Worm (Caenorhabditis elegans) whole organism, L4 larva: ENCODE measurements around the gene ZK892.6.
A peak's percentile ranks its signal among the peaks of the same experiment; 100 is the strongest.

Source experiments
- F10B5.3 ChIP-seq: sonication (generic microtip); optimal IDR thresholded peaks from 2 replicates; lab custom pipeline; 2016; ENCODE audit warnings: mild to moderate bottlenecking, missing genetic modification characterization, missing compliant biosample characterization
- F44E2.7 ChIP-seq: fragments of 200-800 bp; sonication (Bioruptor generic); IDR thresholded peaks from 2 replicates; pipeline ENCODE4 v2.1.2; 2022; ENCODE audit warnings: missing genetic modification characterization, missing compliant biosample characterization
- Y48G9A.11 ChIP-seq: fragments of 200-800 bp; sonication (Bioruptor generic); IDR thresholded peaks from 2 replicates; pipeline ENCODE4 v1.3.6; 2022; ENCODE audit warnings: missing genetic modification reagents, missing genetic modification characterization, missing compliant biosample characterization
- Y75B8A.6 ChIP-seq: fragments of 200-800 bp; sonication (Bioruptor generic); IDR thresholded peaks from 2 replicates; pipeline ENCODE4 v1.3.6; 2022; ENCODE audit warnings: missing genetic modification reagents, missing genetic modification characterization, missing compliant biosample characterization
- aha-1 ChIP-seq: fragments of 150-350 bp; peaks from one replicate; lab custom pipeline; 2014; ENCODE audit warnings: missing biosample characterization, missing genetic modification characterization
- aly-2 ChIP-seq: sonication (generic microtip); optimal IDR thresholded peaks from 2 replicates; lab custom pipeline; 2018; ENCODE audit warnings: missing biosample characterization, missing genetic modification characterization
- arid-1 ChIP-seq: fragments of 200-800 bp; sonication (Bioruptor generic); conservative IDR thresholded peaks from 2 replicates; pipeline ENCODE4 v1.3.6; 2022; ENCODE audit warnings: missing genetic modification reagents, missing genetic modification characterization, missing compliant biosample characterization
- ceh-20 ChIP-seq: fragments of 200-800 bp; sonication (Bioruptor generic); IDR thresholded peaks from 2 replicates; pipeline ENCODE4 v1.3.6; 2022; ENCODE audit warnings: missing genetic modification reagents, missing genetic modification characterization, missing compliant biosample characterization
- ceh-28 ChIP-seq: fragments of 150-350 bp; optimal IDR thresholded peaks from 2 replicates; lab custom pipeline; 2014; ENCODE audit warnings: missing biosample characterization, missing genetic modification reagents, missing genetic modification characterization
- daf-12 ChIP-seq: fragments of 150-350 bp; optimal IDR thresholded peaks from 2 replicates; lab custom pipeline; 2014; ENCODE audit warnings: missing biosample characterization, missing genetic modification reagents, missing genetic modification characterization
- dmd-6 ChIP-seq: fragments of 200-800 bp; sonication (Bioruptor generic); IDR thresholded peaks from 2 replicates; pipeline ENCODE4 v1.3.6; 2022; ENCODE audit warnings: missing genetic modification reagents, missing genetic modification characterization, missing compliant biosample characterization
- dmd-8 ChIP-seq: fragments of 200-800 bp; sonication (Bioruptor generic); IDR thresholded peaks from 2 replicates; pipeline ENCODE4 v1.3.6; 2022; ENCODE audit warnings: missing genetic modification characterization, missing compliant biosample characterization
- dmd-9 ChIP-seq: fragments of 200-800 bp; sonication (Bioruptor generic); IDR thresholded peaks from 2 replicates; pipeline ENCODE4 v1.3.6; 2022; ENCODE audit warnings: missing genetic modification reagents, missing genetic modification characterization, missing compliant biosample characterization
- duxl-1 ChIP-seq: sonication (generic microtip); optimal IDR thresholded peaks from 2 replicates; lab custom pipeline; 2016; ENCODE audit warnings: mild to moderate bottlenecking, missing genetic modification characterization, moderate library complexity, missing compliant biosample characterization; ENCODE audit not compliant: poor library complexity
- dve-1 ChIP-seq: sonication (generic microtip); optimal IDR thresholded peaks from 2 replicates; lab custom pipeline; 2017; ENCODE audit warnings: antibody characterized with exemption, mild to moderate bottlenecking, missing genetic modification characterization, missing compliant biosample characterization; ENCODE audit not compliant: insufficient read depth
- egl-43 ChIP-seq: fragments of 200-800 bp; sonication (Bioruptor generic); IDR thresholded peaks from 2 replicates; pipeline ENCODE4 v1.3.6; 2022; ENCODE audit warnings: missing genetic modification reagents, missing genetic modification characterization, missing compliant biosample characterization
- gei-8 ChIP-seq: fragments of 200-800 bp; sonication (Bioruptor generic); optimal IDR thresholded peaks from 2 replicates; lab custom pipeline; 2018; ENCODE audit warnings: mild to moderate bottlenecking, missing genetic modification characterization, missing compliant biosample characterization
- hlh-11 ChIP-seq: fragments of 200-800 bp; sonication (Bioruptor generic); optimal IDR thresholded peaks from 2 replicates; lab custom pipeline; 2018; ENCODE audit warnings: mild to moderate bottlenecking, missing genetic modification characterization, missing compliant biosample characterization
- lin-13 ChIP-seq: fragments of 150-350 bp; optimal IDR thresholded peaks from 2 replicates; lab custom pipeline; 2014; ENCODE audit warnings: missing biosample characterization, missing genetic modification reagents, missing genetic modification characterization
- lin-38 ChIP-seq: fragments of 200-800 bp; sonication (Bioruptor generic); IDR thresholded peaks from 2 replicates; pipeline ENCODE4 v1.3.6; 2022; ENCODE audit warnings: missing genetic modification reagents, missing genetic modification characterization, missing compliant biosample characterization
- lsy-2 ChIP-seq, 2 experiments: fragments of 150-350 bp in 1 of 2; sonication (generic microtip) in 1 of 2; optimal IDR thresholded peaks; 2 replicates each; lab custom pipeline; 2014 to 2017; ENCODE audit warnings: missing biosample characterization in 2 of 2, missing genetic modification characterization in 2 of 2
- mxl-2 ChIP-seq: fragments of 200-800 bp; sonication (Bioruptor generic); conservative IDR thresholded peaks from 2 replicates; pipeline ENCODE4 v1.3.6; 2022; ENCODE audit warnings: missing genetic modification reagents, missing genetic modification characterization, missing compliant biosample characterization
- mxl-3 ChIP-seq: fragments of 200-800 bp; sonication (Bioruptor generic); optimal IDR thresholded peaks from 2 replicates; lab custom pipeline; 2018; ENCODE audit warnings: mild to moderate bottlenecking, missing genetic modification characterization, missing compliant biosample characterization
- nhr-10 ChIP-seq: fragments of 150-350 bp; optimal IDR thresholded peaks from 2 replicates; lab custom pipeline; 2014; ENCODE audit warnings: missing biosample characterization, missing genetic modification characterization
- nhr-11 ChIP-seq: fragments of 150-350 bp; optimal IDR thresholded peaks from 2 replicates; lab custom pipeline; 2014; ENCODE audit warnings: missing biosample characterization, missing genetic modification characterization
- nhr-28 ChIP-seq: fragments of 150-350 bp; optimal IDR thresholded peaks from 2 replicates; lab custom pipeline; 2014; ENCODE audit warnings: missing biosample characterization, missing genetic modification characterization
- nhr-48 ChIP-seq: sonication (generic microtip); optimal IDR thresholded peaks from 2 replicates; lab custom pipeline; 2016; ENCODE audit warnings: mild to moderate bottlenecking, missing genetic modification characterization, missing compliant biosample characterization
- nhr-77 ChIP-seq: fragments of 150-350 bp; optimal IDR thresholded peaks from 2 replicates; lab custom pipeline; 2014; ENCODE audit warnings: missing biosample characterization, missing genetic modification characterization
- pha-4 ChIP-seq, 2 experiments: fragments of 150-350 bp in 1 of 2; fragments of 200-800 bp in 1 of 2; sonication (Bioruptor generic) in 1 of 2; IDR thresholded peaks in 1 of 2; optimal IDR thresholded peaks in 1 of 2; 2 replicates each; pipeline versions ENCODE4 v1.3.6 to Lab custom; 2014 to 2022; ENCODE audit warnings: missing genetic modification characterization in 2 of 2, missing genetic modification reagents in 2 of 2, missing biosample characterization in 1 of 2, missing compliant biosample characterization in 1 of 2
- saeg-2 ChIP-seq: fragments of 200-800 bp; sonication (Bioruptor generic); IDR thresholded peaks from 2 replicates; pipeline ENCODE4 v1.3.6; 2022; ENCODE audit warnings: missing genetic modification reagents, missing genetic modification characterization, missing compliant biosample characterization
- skn-1 ChIP-seq: fragments of 150-350 bp; optimal IDR thresholded peaks from 2 replicates; lab custom pipeline; 2014; ENCODE audit warnings: missing biosample characterization, missing genetic modification characterization
- tra-1 ChIP-seq: fragments of 200-800 bp; sonication (Bioruptor generic); IDR thresholded peaks from 2 replicates; pipeline ENCODE4 v1.3.6; 2022; ENCODE audit warnings: missing genetic modification reagents, missing genetic modification characterization, missing compliant biosample characterization
- unc-39 ChIP-seq: sonication (generic microtip); optimal IDR thresholded peaks from 2 replicates; lab custom pipeline; 2017; ENCODE audit warnings: missing biosample characterization, missing genetic modification characterization
- unc-62 ChIP-seq, 3 experiments: fragments of 150-350 bp in 1 of 3; sonication (generic microtip); optimal IDR thresholded peaks in 2 of 3; peaks in 1 of 3; 1 replicate in 1 of 3; 2 replicates in 2 of 3; lab custom pipeline; 2014 to 2017; ENCODE audit warnings: missing biosample characterization in 3 of 3, missing genetic modification characterization in 3 of 3, missing genetic modification reagents in 3 of 3, missing genotype in 1 of 3
- zip-2 ChIP-seq: fragments of 150-350 bp; optimal IDR thresholded peaks from 2 replicates; lab custom pipeline; 2014; ENCODE audit warnings: missing biosample characterization, missing genetic modification characterization

ZK892.6 gene

ce11 chrII:10016013-10016412 is 36.1 kb upstream of the ZK892.6 start, which contains the start of gene lec-2 (continued):
- no peak for TF ChIP-seq daf-12 (tag; lab: Kevin White, UChicago)
- TF ChIP-seq lin-13 (GFP tag; lab: Kevin White, UChicago), result no peak
- peak; percentile 65 for TF ChIP-seq nhr-11 (tag; lab: Kevin White, UChicago)
- peak; percentile 65 for TF ChIP-seq gei-8 (GFP tag; lab: Kevin White, UChicago)
- TF ChIP-seq dmd-8 (GFP tag; lab: Robert Waterston, UW), result 0 out of 2 replicates have a peak, but pooled peaks have one; percentile 21
- 0 out of 2 replicates have a peak, but pooled peaks have one; percentile 34 for TF ChIP-seq ceh-20
- no peak for TF ChIP-seq duxl-1
- no peak for TF ChIP-seq F10B5.3
- TF ChIP-seq tra-1 (GFP tag; lab: Robert Waterston, UW), result 0 out of 2 replicates have a peak, but pooled peaks have one; percentile 43
- no peak for TF ChIP-seq lin-38
- peak; percentile 41 for TF ChIP-seq nhr-48 (tag; lab: Kevin White, UChicago)
- TF ChIP-seq Y48G9A.11 (GFP tag; lab: Robert Waterston, UW), result no peak
- TF ChIP-seq mxl-3 (GFP tag; lab: Kevin White, UChicago), result peak; percentile 91
- TF ChIP-seq Y75B8A.6 (GFP tag; lab: Robert Waterston, UW), result no peak
- peak; percentile 84 for TF ChIP-seq aha-1 (tag; lab: Kevin White, UChicago)
- no peak for TF ChIP-seq aly-2 (tag; lab: Kevin White, UChicago)
- no peak for TF ChIP-seq mxl-2 (GFP tag; lab: Robert Waterston, UW)
- TF ChIP-seq hlh-11, result peak; percentile 55
- TF ChIP-seq ceh-28, result no peak
- TF ChIP-seq arid-1, result no peak
- TF ChIP-seq egl-43 (GFP tag; lab: Robert Waterston, UW), result peak; percentile 54; the same call in 1 of the 2 replicates
- no peak for TF ChIP-seq skn-1 (tag; lab: Kevin White, UChicago)

ce11 chrII:10014384-10014783 is 34.5 kb upstream of the ZK892.6 start:
- TF ChIP-seq daf-12 (tag; lab: Kevin White, UChicago) (no peak), zip-2 (tag; lab: Kevin White, UChicago) (no peak), lsy-2 (tag; optimal IDR thresholded peaks at IDR 0.05; lab: Kevin White, UChicago) (no peak), F10B5.3 (no peak), nhr-77 (tag; lab: Kevin White, UChicago) (no peak), nhr-28 (tag; lab: Kevin White, UChicago) (no peak), unc-62 (GFP tag; optimal IDR thresholded peaks at IDR 0.05 in 1 of 2; lab: Kevin White, UChicago) (peak in 1 of 2 experiments; percentile 72), unc-62 (tag; optimal IDR thresholded peaks at IDR 0.05; lab: Kevin White, UChicago) (no peak), pha-4 (GFP tag; IDR thresholded peaks at IDR 0.05; lab: Robert Waterston, UW) (no peak), pha-4 (tag; optimal IDR thresholded peaks at IDR 0.05; lab: Kevin White, UChicago) (no peak)
- TF ChIP-seq, all 104 proteins: peak for 1

DNA sequence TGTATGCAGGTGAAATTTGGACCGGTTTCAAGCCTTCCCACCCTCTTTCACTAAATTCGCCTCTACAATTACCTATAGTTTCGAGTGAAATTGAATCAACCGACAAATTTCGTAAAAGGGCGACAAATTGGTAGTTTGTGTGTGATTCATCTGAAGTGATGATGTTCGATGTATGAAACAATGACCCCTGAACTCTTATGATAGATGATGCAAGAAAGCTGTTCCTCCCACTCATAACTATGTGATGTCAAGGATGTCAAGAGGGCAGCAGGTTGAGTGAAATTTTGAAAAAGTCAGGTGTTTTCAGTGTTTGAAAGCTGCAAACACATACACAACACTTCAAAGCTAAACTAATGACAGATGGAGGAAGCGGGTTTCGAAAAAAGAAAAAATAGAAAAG is 32.6 kb upstream of the ZK892.6 start:
- TF ChIP-seq unc-39 (tag; lab: Kevin White, UChicago) (no peak), dmd-8 (GFP tag; lab: Robert Waterston, UW) (no peak), tra-1 (GFP tag; lab: Robert Waterston, UW) (0 out of 2 replicates have a peak, but pooled peaks have one; percentile 6), nhr-11 (tag; lab: Kevin White, UChicago) (peak; percentile 75), unc-62 (GFP tag; optimal IDR thresholded peaks at IDR 0.05 in 1 of 2; lab: Kevin White, UChicago) (peak in 1 of 2 experiments; percentile 57), unc-62 (tag; optimal IDR thresholded peaks at IDR 0.05; lab: Kevin White, UChicago) (no peak)

- TF ChIP-seq dve-1 (tag; lab: Kevin White, UChicago) (peak; percentile 28), F10B5.3 (no peak), F44E2.7 (GFP tag; lab: Robert Waterston, UW) (no peak), nhr-11 (tag; lab: Kevin White, UChicago) (no peak), unc-62 (GFP tag; optimal IDR thresholded peaks at IDR 0.05 in 1 of 2; lab: Kevin White, UChicago) (peak in 1 of 2 experiments; percentile 78), unc-62 (tag; optimal IDR thresholded peaks at IDR 0.05; lab: Kevin White, UChicago) (no peak), mxl-3 (GFP tag; lab: Kevin White, UChicago) (peak; percentile 29), nhr-10 (tag; lab: Kevin White, UChicago) (no peak), saeg-2 (GFP tag; lab: Robert Waterston, UW) (no peak), dmd-9 (GFP tag; lab: Robert Waterston, UW) (no peak), dmd-6 (GFP tag; lab: Robert Waterston, UW) (peak; percentile 16; the same call in 1 of the 2 replicates), nhr-28 (tag; lab: Kevin White, UChicago) (peak; percentile 2)
These were observed 31.8 kb upstream of the ZK892.6 start for ce11 chrII:10011733-10012132.
